Fruit fly (Drosophila melanogaster): ENCODE data around the gene LManVI.

LManVI gene

DNA sequence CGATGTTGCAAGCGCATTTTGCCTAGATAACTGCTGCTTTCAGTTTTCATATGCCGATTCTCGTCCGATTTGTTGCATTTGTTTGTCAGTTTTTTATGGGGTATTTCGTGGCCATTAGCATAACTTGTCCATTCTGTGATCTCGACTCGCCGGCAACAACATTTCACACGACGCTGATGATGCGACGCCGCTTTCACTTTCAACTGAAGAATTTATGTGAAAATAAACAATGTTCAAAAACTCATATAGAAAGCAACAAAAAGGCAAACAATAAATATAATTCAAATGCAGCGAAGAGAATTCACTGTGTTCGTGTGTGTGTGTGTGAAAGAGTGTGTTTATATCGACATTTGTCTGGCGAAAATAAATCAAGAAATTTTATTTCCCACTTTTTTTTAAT lies 46.1 kb downstream of the LManVI start:
- no peak for TF ChIP-seq dimm (GFP tag; IDR thresholded peaks at IDR 0.05)
- TF ChIP-seq hth (optimal IDR thresholded peaks at IDR 0.05), result no peak
- no peak for TF ChIP-seq fd64A (GFP tag; optimal IDR thresholded peaks at IDR 0.05)
- TF ChIP-seq NC2β (GFP tag; optimal IDR thresholded peaks at IDR 0.05), result no peak
- TF ChIP-seq CG33557 (GFP tag; optimal IDR thresholded peaks at IDR 0.05), result no peak
- no peak for TF ChIP-seq tio (GFP tag; optimal IDR thresholded peaks at IDR 0.05)
- TF ChIP-seq eve (GFP tag; optimal IDR thresholded peaks at IDR 0.05), result peak in 1 of 2 experiments; percentile 74
- peak; percentile 95 for TF ChIP-seq Blimp-1 (GFP tag; optimal IDR thresholded peaks at IDR 0.05)
- 0 out of 2 replicates have a peak, but pooled peaks have one; percentile 24 for TF ChIP-seq ara (GFP tag; IDR thresholded peaks at IDR 0.05)

DNA sequence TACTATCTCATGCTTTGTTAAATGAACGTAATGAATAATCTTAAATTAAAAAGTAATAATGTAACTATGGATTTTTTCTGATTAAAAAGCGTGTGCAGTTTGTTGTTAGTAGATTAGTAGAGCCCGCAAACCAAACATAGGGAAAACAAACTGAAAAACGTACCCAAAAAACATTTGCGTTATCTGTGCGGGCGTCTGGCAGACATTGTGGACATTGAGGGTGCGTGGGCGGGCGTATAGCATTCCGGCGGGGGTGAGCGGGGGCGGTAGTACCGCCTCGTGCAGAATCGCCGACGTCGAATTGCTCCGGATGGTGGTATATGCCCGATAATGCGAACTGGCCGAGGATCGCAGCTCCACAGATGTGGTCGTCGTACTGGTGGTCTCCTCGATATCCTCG lies 46.7 kb downstream of the LManVI start:
- TF ChIP-seq sd (tag; optimal IDR thresholded peaks at IDR 0.05) (peak; percentile 80), ftz-f1 (GFP tag; optimal IDR thresholded peaks at IDR 0.05) (no peak), CG10543 (GFP tag; optimal IDR thresholded peaks at IDR 0.05) (peak; percentile 68), Mrtf (GFP tag; IDR thresholded peaks at IDR 0.05) (no peak), Dp (GFP tag; optimal IDR thresholded peaks at IDR 0.05) (no peak), GATAe (GFP tag; conservative IDR thresholded peaks at IDR 0.05) (peak; percentile 32; the same call in 1 of the 2 replicates), Hey (tag; optimal IDR thresholded peaks at IDR 0.05) (peak; percentile 32), E2f1 (GFP tag; IDR thresholded peaks at IDR 0.05) (no peak), Antp (GFP tag; optimal IDR thresholded peaks at IDR 0.05) (no peak), fd102C (GFP tag; optimal IDR thresholded peaks at IDR 0.05) (no peak), CG6683 (GFP tag; optimal IDR thresholded peaks at IDR 0.05) (no peak), trem (tag; optimal IDR thresholded peaks at IDR 0.05) (no peak), mirr (GFP tag; optimal IDR thresholded peaks at IDR 0.05) (peak; percentile 58), Myb (GFP tag; optimal IDR thresholded peaks at IDR 0.05) (no peak), CG18764 (GFP tag; optimal IDR thresholded peaks at IDR 0.05) (no peak), sob (GFP tag; IDR thresholded peaks at IDR 0.05) (no peak), gsb-n (tag; optimal IDR thresholded peaks at IDR 0.05) (no peak), CG4617 (GFP tag; optimal IDR thresholded peaks at IDR 0.05; ENCODE audit: borderline replicate concordance) (no peak), pho (GFP tag; optimal IDR thresholded peaks at IDR 0.05) (no peak), Opbp (GFP tag; IDR thresholded peaks at IDR 0.05; ENCODE audit: partially characterized antibody) (no peak), Rfx (GFP tag; IDR thresholded peaks at IDR 0.05) (peak; percentile 32; the same call in 1 of the 2 replicates), Hmr (GFP tag; optimal IDR thresholded peaks at IDR 0.05) (no peak), pnt (GFP tag; optimal IDR thresholded peaks at IDR 0.05) (no peak), prd (optimal IDR thresholded peaks at IDR 0.05) (no peak), prd (GFP tag; IDR thresholded peaks at IDR 0.05) (no peak), CG1603 (tag; optimal IDR thresholded peaks at IDR 0.05) (no peak), CG9609 (GFP tag; optimal IDR thresholded peaks at IDR 0.05) (no peak), CG17829 (tag; optimal IDR thresholded peaks at IDR 0.05) (no peak), gfzf (GFP tag; optimal IDR thresholded peaks at IDR 0.05) (no peak), CkIIα-i1 (GFP tag; IDR thresholded peaks at IDR 0.05) (no peak), sr (GFP tag; IDR thresholded peaks at IDR 0.05) (peak; percentile 98), toy (GFP tag; IDR thresholded peaks at IDR 0.05) (no peak), hkb (optimal IDR thresholded peaks at IDR 0.05) (no peak), hkb (GFP tag; IDR thresholded peaks at IDR 0.05) (no peak), sug (tag; optimal IDR thresholded peaks at IDR 0.05) (peak; percentile 78), CG7745 (tag; optimal IDR thresholded peaks at IDR 0.05) (no peak), jing (GFP tag; optimal IDR thresholded peaks at IDR 0.05) (no peak), cg (GFP tag; optimal IDR thresholded peaks at IDR 0.05) (no peak), CG8089 (GFP tag; optimal IDR thresholded peaks at IDR 0.05) (no peak), TFAM (GFP tag; optimal IDR thresholded peaks at IDR 0.05) (no peak), CG34376 (GFP tag; optimal IDR thresholded peaks at IDR 0.05) (peak; percentile 38), Side (GFP tag; optimal IDR thresholded peaks at IDR 0.05) (no peak), cwo (GFP tag; optimal IDR thresholded peaks at IDR 0.05) (peak; percentile 9)

Data from whole organism, embryonic.